Fruit fly (Drosophila melanogaster) whole organism: ENCODE measurements around the gene CG42713.

Experiments used
- CG8478 ChIP-seq: fragments of >200 bp; optimal IDR thresholded peaks from 2 replicates; lab custom pipeline; 2018; ENCODE audit warnings: inconsistent platforms
- Dll ChIP-seq: fragments of >200 bp; optimal IDR thresholded peaks from 2 replicates; lab custom pipeline; 2017
- pan ChIP-seq: fragments of >200 bp; optimal IDR thresholded peaks from 2 replicates; lab custom pipeline; 2017
- psq ChIP-seq: fragments of >200 bp; optimal IDR thresholded peaks from 2 replicates; lab custom pipeline; 2017

dm6 chr2L:8857752-8858151, 33.5 kb upstream of the CG42713 start:
- TF ChIP-seq CG8478 (lab: Kevin White, UChicago) (no peak), psq (lab: Kevin White, UChicago) (no peak), Dll (no peak), pan (lab: Kevin White, UChicago) (no peak)
